Worm (Caenorhabditis elegans) whole organism, early embryonic: Measurements from ENCODE around the gene hcf-1.

Experiments used
- ama-1 ChIP-seq: fragments of 150-350 bp; optimal IDR thresholded peaks from 2 replicates; lab custom pipeline; 2014
- hmg-4 ChIP-seq: fragments of 200-800 bp; sonication (Bioruptor generic); optimal IDR thresholded peaks from 2 replicates; lab custom pipeline; 2018; ENCODE audit warnings: mild to moderate bottlenecking, missing genetic modification characterization, missing compliant biosample characterization
- hnd-1 ChIP-seq: sonication (generic microtip); optimal IDR thresholded peaks from 2 replicates; lab custom pipeline; 2016; ENCODE audit warnings: missing genetic modification characterization, missing compliant biosample characterization
- scrt-1 ChIP-seq: fragments of 200-800 bp; sonication (Bioruptor generic); IDR thresholded peaks from 2 replicates; pipeline ENCODE4 v1.3.6; 2022; ENCODE audit warnings: missing genetic modification characterization, missing compliant biosample characterization
- tbx-11 ChIP-seq: fragments of 200-800 bp; sonication (Bioruptor generic); IDR thresholded peaks from 2 replicates; pipeline ENCODE4 v1.3.6; 2022; ENCODE audit warnings: missing genetic modification characterization, missing compliant biosample characterization
- tbx-37 ChIP-seq: fragments of 200-800 bp; sonication (Bioruptor generic); conservative IDR thresholded peaks from 2 replicates; pipeline ENCODE4 v1.3.6; 2022; ENCODE audit warnings: missing genetic modification reagents, missing genetic modification characterization, missing compliant biosample characterization

ce11 chrIV:7782292-7782691, 8.2 kb upstream of the hcf-1 start, which contains the start of gene sec-10:
- TF ChIP-seq tbx-37 (GFP tag; lab: Robert Waterston, UW): no peak
- TF ChIP-seq tbx-11: no peak
- TF ChIP-seq hnd-1 (tag; lab: Kevin White, UChicago): no peak
- no peak for TF ChIP-seq ama-1 (lab: Kevin White, UChicago)
- TF ChIP-seq hmg-4 (GFP tag; lab: Kevin White, UChicago): no peak
- no peak for TF ChIP-seq scrt-1
